Worm (Caenorhabditis elegans) whole organism, L1 larva: Measurements from ENCODE around the gene ubc-8.

Experiments
- F16B12.6 ChIP-seq: fragments of 150-350 bp; optimal IDR thresholded peaks from 2 replicates; lab custom pipeline; 2014; ENCODE audit warnings: missing biosample characterization, missing genetic modification characterization
- ama-1 ChIP-seq: fragments of 150-350 bp; optimal IDR thresholded peaks from 2 replicates; lab custom pipeline; 2014
- ceh-82 ChIP-seq, 3 experiments: fragments of 150-350 bp in 1 of 3; sonication (generic microtip) in 2 of 3; optimal IDR thresholded peaks; 2 replicates each; lab custom pipeline; 2014 to 2017; ENCODE audit warnings: missing biosample characterization in 3 of 3, missing genetic modification characterization in 3 of 3
- tbx-2 ChIP-seq: sonication (generic microtip); optimal IDR thresholded peaks from 2 replicates; lab custom pipeline; 2016; ENCODE audit warnings: missing genetic modification characterization, missing compliant biosample characterization

DNA sequence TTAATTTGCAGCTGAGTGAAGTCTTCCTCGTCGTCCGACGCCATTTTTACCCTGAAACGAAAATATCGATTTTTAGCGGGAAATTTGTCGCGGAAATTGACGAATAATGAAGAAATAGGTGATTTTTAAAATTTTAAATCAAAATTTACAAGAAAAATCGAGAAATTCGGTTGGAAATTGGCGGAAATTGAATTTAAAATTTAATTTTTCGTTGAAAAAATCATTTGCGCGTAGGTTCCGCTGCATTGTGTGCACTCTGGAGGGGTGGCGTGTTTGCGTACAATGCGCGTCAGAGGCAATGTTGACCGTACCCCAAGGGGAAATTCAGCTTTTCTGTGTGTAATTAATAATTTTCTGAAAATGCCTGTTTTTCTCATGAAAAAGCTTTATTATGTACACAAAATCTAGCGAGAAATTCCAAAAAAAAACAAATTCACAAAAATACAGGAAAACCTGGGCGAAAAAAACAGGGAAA is 3.1 kb downstream of the ubc-8 start, which contains the start of gene Y94H6A.5:
- TF ChIP-seq ceh-82 (tag; optimal IDR thresholded peaks at IDR 0.05; lab: Kevin White, UChicago) (peak in 2 of 3 experiments; percentile 23 to 59), tbx-2 (tag; lab: Kevin White, UChicago) (peak; percentile 45), ama-1 (lab: Kevin White, UChicago) (peak; percentile 45), F16B12.6 (tag; lab: Kevin White, UChicago) (peak; percentile 92)
